Fruit fly (Drosophila melanogaster) whole organism, wandering third instar larva: ENCODE measurements around the gene Rim.

ENCODE experiments used
- Abd-B ChIP-seq: fragments of >200 bp; optimal IDR thresholded peaks from 2 replicates; lab custom pipeline; 2017; ENCODE audit warnings: missing biosample characterization, missing genetic modification characterization
- brk ChIP-seq: fragments of 200-800 bp; sonication (Bioruptor generic); optimal IDR thresholded peaks from 2 replicates; lab custom pipeline; 2016; ENCODE audit warnings: missing biosample characterization, mild to moderate bottlenecking, missing genetic modification characterization
- ey ChIP-seq: fragments of 200-800 bp; sonication (Bioruptor generic); optimal IDR thresholded peaks from 2 replicates; lab custom pipeline; 2016; ENCODE audit warnings: missing biosample characterization, missing genetic modification characterization
- pan ChIP-seq: fragments of >200 bp; optimal IDR thresholded peaks from 2 replicates; lab custom pipeline; 2017
- sage ChIP-seq: fragments of 200-800 bp; sonication (Bioruptor generic); optimal IDR thresholded peaks from 2 replicates; lab custom pipeline; 2016; ENCODE audit warnings: missing biosample characterization, mild to moderate bottlenecking, missing genetic modification characterization
- sv ChIP-seq: fragments of 200-800 bp; sonication (Bioruptor generic); optimal IDR thresholded peaks from 3 replicates; lab custom pipeline; 2016; ENCODE audit warnings: missing biosample characterization, missing genetic modification characterization
- tai ChIP-seq: sonication (Bioruptor generic); optimal IDR thresholded peaks from 2 replicates; lab custom pipeline; 2016; ENCODE audit warnings: missing biosample characterization, missing genetic modification characterization
- usp ChIP-seq: fragments of >200 bp; optimal IDR thresholded peaks from 2 replicates; lab custom pipeline; 2017; ENCODE audit warnings: missing biosample characterization, missing genetic modification characterization

DNA sequence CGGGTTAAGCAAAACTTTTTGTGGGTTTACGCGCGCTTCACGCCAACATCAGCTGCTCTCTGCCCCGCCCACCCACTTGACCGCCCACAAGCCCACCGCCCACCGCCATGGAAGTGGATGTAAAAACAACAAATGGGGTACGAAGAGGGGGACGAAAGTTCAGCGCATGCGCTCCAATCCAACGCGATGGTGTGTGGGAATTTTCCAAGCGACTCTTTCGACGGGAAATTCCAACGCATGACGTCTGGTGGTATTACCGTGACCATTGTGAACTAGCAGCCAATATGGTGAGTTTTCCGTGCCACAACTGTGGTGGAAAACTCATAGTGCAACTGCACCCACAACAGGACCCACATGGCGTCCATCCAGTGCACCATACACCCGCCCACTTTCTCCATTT lies 14.1 kb downstream of the Rim start:
- TF ChIP-seq Abd-B (GFP tag; lab: Kevin White, UChicago) (no peak), brk (GFP tag; lab: Kevin White, UChicago) (no peak), ey (GFP tag; lab: Kevin White, UChicago) (no peak), sv (GFP tag; lab: Kevin White, UChicago) (no peak), tai (no peak), pan (lab: Kevin White, UChicago) (no peak), usp (GFP tag; lab: Kevin White, UChicago) (no peak), sage (no peak)
